Fruit fly (Drosophila melanogaster) Kc167 (cell line): ENCODE data around the gene lds.

Source experiments
- h ChIP-seq: fragments of >200 bp; optimal IDR thresholded peaks from 3 replicates; lab custom pipeline; 2018; ENCODE audit warnings: missing external identifiers
- psq ChIP-seq: fragments of >200 bp; optimal IDR thresholded peaks from 2 replicates; lab custom pipeline; 2017; ENCODE audit warnings: missing external identifiers

- no peak for TF ChIP-seq h
- TF ChIP-seq psq, result no peak
Observed at dm6 chr3R:7944699-7945349, 24.6 kb downstream of the lds start.
